Worm (Caenorhabditis elegans) whole organism, late embryonic: Measurements from ENCODE around the gene wrt-8.

ENCODE experiments used
- T23F11.4 ChIP-seq: fragments of 200-800 bp; sonication (Bioruptor generic); optimal IDR thresholded peaks from 2 replicates; lab custom pipeline; 2018; ENCODE audit warnings: mild to moderate bottlenecking, missing genetic modification characterization, missing compliant biosample characterization
- ahr-1 ChIP-seq: sonication (generic microtip); optimal IDR thresholded peaks from 2 replicates; lab custom pipeline; 2016; ENCODE audit warnings: missing genetic modification characterization, missing compliant biosample characterization
- hlh-6 ChIP-seq: sonication (generic microtip); optimal IDR thresholded peaks from 2 replicates; lab custom pipeline; 2016; ENCODE audit warnings: missing genotype, missing genetic modification characterization, missing compliant biosample characterization
- mec-3 ChIP-seq: sonication (generic microtip); optimal IDR thresholded peaks from 2 replicates; lab custom pipeline; 2016; ENCODE audit warnings: borderline replicate concordance, missing genetic modification characterization, missing compliant biosample characterization
- pat-9 ChIP-seq: fragments of 200-800 bp; sonication (Bioruptor generic); optimal IDR thresholded peaks from 2 replicates; lab custom pipeline; 2018; ENCODE audit warnings: mild to moderate bottlenecking, missing genetic modification characterization, moderate library complexity, missing compliant biosample characterization
- pha-4 ChIP-seq: fragments of 150-350 bp; optimal IDR thresholded peaks from 2 replicates; lab custom pipeline; 2018; ENCODE audit warnings: missing biosample characterization, missing genetic modification reagents, missing genetic modification characterization

ce11 chrV:15306745-15307144, 37.6 kb downstream of the wrt-8 start, which contains the start of gene T26H8.4:
- TF ChIP-seq ahr-1 (tag; lab: Kevin White, UChicago) (no peak), hlh-6 (tag; lab: Kevin White, UChicago) (no peak), pha-4 (tag; lab: Kevin White, UChicago) (no peak), pat-9 (no peak), mec-3 (tag; lab: Kevin White, UChicago) (no peak), T23F11.4 (no peak)
